Worm (Caenorhabditis elegans) whole organism, late embryonic: ENCODE data around the gene sulp-4.

Experiments used
- ama-1 ChIP-seq: fragments of 150-350 bp; optimal IDR thresholded peaks from 2 replicates; lab custom pipeline; 2014
- ceh-9 ChIP-seq: sonication (generic microtip); optimal IDR thresholded peaks from 2 replicates; lab custom pipeline; 2016; ENCODE audit warnings: mild to moderate bottlenecking, missing genetic modification characterization, inconsistent platforms, missing compliant biosample characterization
- elt-2 ChIP-seq: sonication (generic microtip); optimal IDR thresholded peaks from 2 replicates; lab custom pipeline; 2016; ENCODE audit warnings: missing genetic modification reagents, missing genetic modification characterization, missing compliant biosample characterization
- ref-2 ChIP-seq: sonication (generic microtip); optimal IDR thresholded peaks from 2 replicates; lab custom pipeline; 2016; ENCODE audit warnings: missing genetic modification characterization, missing compliant biosample characterization
- sox-4 ChIP-seq: sonication (generic microtip); optimal IDR thresholded peaks from 2 replicates; lab custom pipeline; 2017; ENCODE audit warnings: mild to moderate bottlenecking, missing genetic modification characterization, inconsistent platforms, missing compliant biosample characterization
- unc-86 ChIP-seq: sonication (generic microtip); optimal IDR thresholded peaks from 2 replicates; lab custom pipeline; 2016; ENCODE audit warnings: missing genetic modification characterization, missing compliant biosample characterization

- TF ChIP-seq ref-2 (tag; lab: Kevin White, UChicago) (no peak), ceh-9 (no peak), unc-86 (tag; lab: Kevin White, UChicago) (no peak), sox-4 (no peak), elt-2 (no peak), ama-1 (lab: Kevin White, UChicago) (no peak)
Measured at ce11 chrV:11891143-11891862, 16.1 kb downstream of the sulp-4 start, which contains the start of the genes sodh-2 and srx-76.
